Worm (Caenorhabditis elegans): ENCODE data around the gene srw-21.

Gene srw-21

DNA sequence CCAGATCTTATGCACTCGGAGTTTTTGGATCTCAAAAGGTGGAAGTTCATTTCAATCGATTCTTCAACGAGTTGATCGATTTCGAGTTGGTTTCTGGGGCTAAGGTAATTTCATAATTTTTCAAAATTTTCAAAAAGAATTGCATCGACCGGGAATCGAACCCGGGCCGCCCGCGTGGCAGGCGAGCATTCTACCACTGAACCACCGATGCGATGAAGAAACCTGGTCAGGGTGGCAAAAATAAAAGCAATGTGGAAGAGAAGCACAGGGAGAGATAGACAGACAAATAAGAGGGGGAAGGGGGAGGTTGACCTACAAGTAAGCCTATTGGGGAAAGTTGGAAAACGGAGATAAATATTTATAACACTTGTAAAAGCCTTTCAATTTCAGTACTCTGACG is 17.2 kb downstream of the srw-21 start:
- peak; percentile 2 for TF ChIP-seq ceh-16 (tag; optimal IDR thresholded peaks at IDR 0.05)
- no peak for TF ChIP-seq daf-12 (tag; optimal IDR thresholded peaks at IDR 0.05)
- peak; percentile 34 for TF ChIP-seq pqm-1 (tag; optimal IDR thresholded peaks at IDR 0.05)
- peak; percentile 52 for TF ChIP-seq elt-2 (tag; optimal IDR thresholded peaks at IDR 0.05)
- no peak for TF ChIP-seq jun-1 (tag; optimal IDR thresholded peaks at IDR 0.05)
- no peak for TF ChIP-seq nhr-77 (tag; optimal IDR thresholded peaks at IDR 0.05)
- no peak for TF ChIP-seq aly-2 (tag; optimal IDR thresholded peaks at IDR 0.05)
- TF ChIP-seq lin-39 (tag; optimal IDR thresholded peaks at IDR 0.05), result peak; percentile 8
- TF ChIP-seq elt-1 (tag; optimal IDR thresholded peaks at IDR 0.05), result no peak
- no peak for TF ChIP-seq tbx-2 (tag; optimal IDR thresholded peaks at IDR 0.05)

DNA sequence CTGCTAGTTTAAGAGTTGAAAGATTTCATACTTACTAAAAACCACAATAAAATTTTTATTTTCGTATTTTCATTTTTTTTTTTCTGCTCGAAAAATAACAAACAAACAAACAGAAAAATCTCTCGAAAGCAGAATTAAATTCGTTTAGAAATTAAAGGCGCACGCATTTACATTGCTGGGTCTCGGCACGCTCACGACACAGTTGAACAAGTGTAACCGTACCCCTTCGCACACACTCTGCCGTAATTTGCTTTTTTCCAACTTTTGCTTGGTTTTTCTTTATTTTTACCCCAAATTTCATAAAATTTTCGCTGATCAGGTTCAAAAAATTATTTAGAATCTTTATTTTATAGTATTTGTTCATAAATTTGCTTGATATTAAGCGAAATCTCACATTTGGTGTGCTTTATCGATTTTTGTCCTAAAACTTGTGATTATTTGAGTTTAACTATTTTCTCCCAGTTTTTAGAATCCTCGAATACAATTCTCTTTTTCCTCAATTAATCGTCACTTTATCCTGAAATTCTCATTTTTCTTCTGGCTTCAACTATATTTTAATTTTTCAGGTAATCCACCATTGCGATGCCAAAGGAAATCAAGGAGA is 23.9 kb downstream of the srw-21 start, which contains the start of gene rpl-38:
Gene rpl-38 (plus strand): TSS at position 554 of the 604 bp plus-strand sequence.
- peak; percentile 88 for TF ChIP-seq nhr-23 (tag; optimal IDR thresholded peaks at IDR 0.05)
- TF ChIP-seq elt-2 (tag; optimal IDR thresholded peaks at IDR 0.05), result peak; percentile 59
- no peak for TF ChIP-seq elt-3 (tag; optimal IDR thresholded peaks at IDR 0.05)
- peak; percentile 70 for TF ChIP-seq fkh-10 (GFP tag; optimal IDR thresholded peaks at IDR 0.05)
- TF ChIP-seq egl-5 (tag; optimal IDR thresholded peaks at IDR 0.05), result peak; percentile 88
- peak; percentile 47 for TF ChIP-seq lsy-12 (tag; optimal IDR thresholded peaks at IDR 0.05)
- no peak for TF ChIP-seq nhr-76 (tag; optimal IDR thresholded peaks at IDR 0.05)
- TF ChIP-seq nhr-25 (tag; optimal IDR thresholded peaks at IDR 0.05), result peak; percentile 69
- peak; percentile 84 for TF ChIP-seq hmg-11 (tag; optimal IDR thresholded peaks at IDR 0.05)
- no peak for TF ChIP-seq elt-1 (tag; optimal IDR thresholded peaks at IDR 0.05)
- no peak for TF ChIP-seq unc-39 (tag; optimal IDR thresholded peaks at IDR 0.05)
- TF ChIP-seq ceh-9 (tag; optimal IDR thresholded peaks at IDR 0.05), result no peak
- TF ChIP-seq nhr-77 (tag; optimal IDR thresholded peaks at IDR 0.05), result no peak
- peak; percentile 95 for TF ChIP-seq pha-4 (tag; optimal IDR thresholded peaks at IDR 0.05)
- TF ChIP-seq nhr-43 (tag; optimal IDR thresholded peaks at IDR 0.05; ENCODE audit: poor library complexity, severe bottlenecking), result peak; percentile 41
- peak; percentile 30 for TF ChIP-seq tbx-2 (tag; optimal IDR thresholded peaks at IDR 0.05)
- TF ChIP-seq snpc-4 (tag; optimal IDR thresholded peaks at IDR 0.05), result peak; percentile 81
- no peak for TF ChIP-seq ama-1 (optimal IDR thresholded peaks at IDR 0.05)
- no peak for TF ChIP-seq aly-2 (tag; optimal IDR thresholded peaks at IDR 0.05)
- TF ChIP-seq ceh-28 (tag; optimal IDR thresholded peaks at IDR 0.05), result peak; percentile 48
- TF ChIP-seq skn-1 (tag; optimal IDR thresholded peaks at IDR 0.05), result peak; percentile 75
- TF ChIP-seq lin-15B (tag; optimal IDR thresholded peaks at IDR 0.05), result peak; percentile 82
- no peak for TF ChIP-seq mdl-1 (tag; optimal IDR thresholded peaks at IDR 0.05)
- TF ChIP-seq nfya-1 (tag; optimal IDR thresholded peaks at IDR 0.05; ENCODE audit: insufficient read depth), result peak; percentile 95
- no peak for TF ChIP-seq daf-12 (tag; optimal IDR thresholded peaks at IDR 0.05)
- TF ChIP-seq egl-27 (tag; optimal IDR thresholded peaks at IDR 0.05), result peak; percentile 27
- no peak for TF ChIP-seq nhr-28 (tag; optimal IDR thresholded peaks at IDR 0.05)
- peak; percentile 72 for TF ChIP-seq R02D3.7 (tag; optimal IDR thresholded peaks at IDR 0.05)
- TF ChIP-seq jun-1 (tag; optimal IDR thresholded peaks at IDR 0.05), result peak; percentile 44
- peak; percentile 94 for TF ChIP-seq lin-39 (tag; optimal IDR thresholded peaks at IDR 0.05)
- TF ChIP-seq unc-62 (GFP tag; optimal IDR thresholded peaks at IDR 0.05), result no peak
- no peak for TF ChIP-seq ceh-16 (tag; optimal IDR thresholded peaks at IDR 0.05)
- no peak for TF ChIP-seq sea-2 (GFP tag; optimal IDR thresholded peaks at IDR 0.05)
- TF ChIP-seq fos-1 (tag; optimal IDR thresholded peaks at IDR 0.05), result no peak
- TF ChIP-seq eor-1 (tag; optimal IDR thresholded peaks at IDR 0.05), result no peak
- TF ChIP-seq pqm-1 (tag; optimal IDR thresholded peaks at IDR 0.05), result peak; percentile 74
- TF ChIP-seq ZK546.5 (tag; optimal IDR thresholded peaks at IDR 0.05), result no peak

DNA sequence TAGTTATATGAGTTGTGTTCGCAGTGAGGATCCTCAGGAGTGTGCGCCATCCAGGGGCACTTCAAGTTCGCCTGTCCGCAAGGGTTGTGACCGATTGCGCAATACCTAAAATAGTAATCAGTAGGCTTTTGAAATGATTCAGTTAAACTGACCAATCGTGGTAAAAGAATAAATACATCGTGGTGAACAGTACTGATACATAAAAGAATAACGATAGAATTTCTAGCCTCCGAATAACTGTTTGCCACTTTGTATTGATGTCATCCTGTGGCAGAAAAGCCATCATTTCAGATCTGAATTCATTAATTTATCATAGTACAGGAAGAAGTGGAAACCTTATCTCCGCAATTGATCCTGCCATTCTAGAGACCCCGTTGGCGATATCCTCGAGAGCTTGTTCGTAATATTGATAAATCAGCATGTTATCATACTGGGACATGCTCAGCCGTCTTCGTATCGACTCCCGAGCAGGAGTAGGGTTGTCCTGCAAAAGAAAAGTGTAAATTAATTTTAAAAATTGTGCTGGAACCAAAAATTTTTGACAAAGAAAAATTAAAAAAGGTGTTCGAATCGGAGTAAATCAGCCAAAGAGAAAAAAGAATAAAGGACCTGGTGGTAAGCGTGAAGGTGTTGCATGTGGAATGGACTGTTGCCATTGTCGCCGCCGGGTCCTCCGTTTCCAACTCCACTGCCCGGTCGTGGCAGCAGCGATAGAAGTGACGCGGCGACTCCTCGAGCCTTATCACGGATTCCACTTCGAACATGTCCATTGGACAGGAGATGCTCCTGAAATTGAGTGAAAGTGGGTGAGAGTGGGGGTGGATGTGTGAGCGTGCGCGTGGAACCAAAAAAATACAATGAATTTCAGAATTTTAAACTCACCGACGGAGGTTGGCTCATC is 25.2 kb downstream of the srw-21 start:
- TF ChIP-seq nhr-67 (tag; optimal IDR thresholded peaks at IDR 0.05) (no peak), egl-27 (tag; optimal IDR thresholded peaks at IDR 0.05) (no peak), nhr-11 (tag; optimal IDR thresholded peaks at IDR 0.05) (no peak), hmg-11 (tag; optimal IDR thresholded peaks at IDR 0.05) (no peak), skn-1 (tag; optimal IDR thresholded peaks at IDR 0.05) (no peak)

All from whole organism, L3 larva.